Worm (Caenorhabditis elegans) whole organism, young adult: ENCODE results near the gene C32D5.14.
A peak's percentile ranks its signal among the peaks of the same experiment; 100 is the strongest.

ENCODE experiments used
- F22D6.2 ChIP-seq: sonication (generic microtip); optimal IDR thresholded peaks from 2 replicates; lab custom pipeline; 2016; ENCODE audit warnings: mild to moderate bottlenecking, missing genetic modification characterization, missing compliant biosample characterization
- F23B12.7 ChIP-seq: sonication (generic microtip); optimal IDR thresholded peaks from 2 replicates; lab custom pipeline; 2017; ENCODE audit warnings: missing genetic modification characterization, mild to moderate bottlenecking, missing compliant biosample characterization, antibody characterized with exemption, moderate library complexity; ENCODE audit not compliant: insufficient read depth
- F55B11.4 ChIP-seq: sonication (generic microtip); optimal IDR thresholded peaks from 2 replicates; lab custom pipeline; 2016; ENCODE audit warnings: missing compliant biosample characterization, missing genetic modification characterization, borderline replicate concordance; ENCODE audit not compliant: insufficient read depth
- F57A8.1 ChIP-seq: fragments of 200-800 bp; sonication (Bioruptor generic); optimal IDR thresholded peaks from 2 replicates; lab custom pipeline; 2018; ENCODE audit warnings: mild to moderate bottlenecking, missing genetic modification characterization, moderate library complexity, missing compliant biosample characterization
- F57C9.4 ChIP-seq: sonication (generic microtip); optimal IDR thresholded peaks from 2 replicates; lab custom pipeline; 2017; ENCODE audit warnings: mild to moderate bottlenecking, missing genetic modification characterization, missing compliant biosample characterization
- T26A5.8 ChIP-seq: sonication (generic microtip); optimal IDR thresholded peaks from 2 replicates; lab custom pipeline; 2016; ENCODE audit warnings: missing genetic modification characterization, missing compliant biosample characterization
- Y95B8A.8 ChIP-seq: fragments of 200-800 bp; sonication (Bioruptor generic); IDR thresholded peaks from 2 replicates; pipeline ENCODE4 v1.3.6; 2022; ENCODE audit warnings: missing genetic modification reagents, missing genetic modification characterization, missing compliant biosample characterization
- ZK185.1 ChIP-seq: sonication (generic microtip); optimal IDR thresholded peaks from 2 replicates; lab custom pipeline; 2016; ENCODE audit warnings: mild to moderate bottlenecking, missing genetic modification characterization, missing compliant biosample characterization; ENCODE audit not compliant: poor library complexity, severe bottlenecking
- akir-1 ChIP-seq: fragments of 200-800 bp; sonication (Bioruptor generic); optimal IDR thresholded peaks from 2 replicates; lab custom pipeline; 2018; ENCODE audit warnings: mild to moderate bottlenecking, missing genetic modification characterization, moderate library complexity, missing compliant biosample characterization
- ama-1 ChIP-seq, 3 experiments: fragments of 150-350 bp in 1 of 3; sonication (generic microtip) in 2 of 3; optimal IDR thresholded peaks; 2 replicates each; lab custom pipeline; 2014 to 2018; ENCODE audit warnings: missing biosample characterization in 2 of 3, missing genetic modification characterization in 2 of 3, missing genetic modification reagents in 2 of 3
- attf-3 ChIP-seq: fragments of 200-800 bp; sonication (Bioruptor generic); conservative IDR thresholded peaks from 2 replicates; pipeline ENCODE4 v1.3.6; 2022; ENCODE audit warnings: missing genetic modification reagents, missing genetic modification characterization, missing compliant biosample characterization
- ccch-3 ChIP-seq: fragments of 200-800 bp; sonication (Bioruptor generic); optimal IDR thresholded peaks from 2 replicates; lab custom pipeline; 2018; ENCODE audit warnings: mild to moderate bottlenecking, missing genetic modification characterization, missing compliant biosample characterization
- cebp-1 ChIP-seq, 2 experiments: fragments of 200-800 bp in 1 of 2; sonication (Bioruptor generic) in 1 of 2; sonication (generic microtip) in 1 of 2; IDR thresholded peaks in 1 of 2; optimal IDR thresholded peaks in 1 of 2; 2 replicates each; pipeline versions ENCODE4 v1.3.6 to Lab custom; 2017 to 2022; ENCODE audit warnings: missing compliant biosample characterization in 2 of 2, missing genetic modification characterization in 2 of 2, mild to moderate bottlenecking in 1 of 2, missing genetic modification reagents in 1 of 2, moderate library complexity in 1 of 2
- cebp-2 ChIP-seq: fragments of 200-800 bp; sonication (Bioruptor generic); IDR thresholded peaks from 2 replicates; pipeline ENCODE4 v1.3.6; 2022; ENCODE audit warnings: missing genetic modification characterization, missing compliant biosample characterization
- ceh-27 ChIP-seq: fragments of 200-800 bp; sonication (Bioruptor generic); optimal IDR thresholded peaks from 2 replicates; lab custom pipeline; 2018; ENCODE audit warnings: mild to moderate bottlenecking, missing genetic modification characterization, moderate library complexity, missing compliant biosample characterization
- ceh-91 ChIP-seq: fragments of 200-800 bp; sonication (Bioruptor generic); IDR thresholded peaks from 2 replicates; pipeline ENCODE4 v1.3.6; 2022; ENCODE audit warnings: missing genetic modification reagents, missing genetic modification characterization, missing compliant biosample characterization
- chd-7 ChIP-seq: sonication (generic microtip); optimal IDR thresholded peaks from 2 replicates; lab custom pipeline; 2016; ENCODE audit warnings: mild to moderate bottlenecking, missing genetic modification characterization, moderate library complexity, missing compliant biosample characterization
- dox-1 ChIP-seq: fragments of 200-800 bp; sonication (Bioruptor generic); IDR thresholded peaks from 2 replicates; pipeline ENCODE4 v1.3.6; 2022; ENCODE audit warnings: missing genetic modification reagents, missing genetic modification characterization, missing compliant biosample characterization
- dpl-1 ChIP-seq: fragments of 150-350 bp; optimal IDR thresholded peaks from 2 replicates; lab custom pipeline; 2014; ENCODE audit warnings: missing biosample characterization, missing genetic modification reagents, missing genetic modification characterization
- efl-1 ChIP-seq: fragments of 150-350 bp; optimal IDR thresholded peaks from 2 replicates; lab custom pipeline; 2014; ENCODE audit warnings: missing biosample characterization, missing genetic modification reagents, missing genetic modification characterization
- egl-18 ChIP-seq: fragments of 200-800 bp; sonication (Bioruptor generic); IDR thresholded peaks from 2 replicates; pipeline ENCODE4 v1.3.6; 2022; ENCODE audit warnings: missing genetic modification reagents, missing genetic modification characterization, missing compliant biosample characterization
- egl-44 ChIP-seq: fragments of 200-800 bp; sonication (Bioruptor generic); IDR thresholded peaks from 2 replicates; pipeline ENCODE4 v1.3.6; 2022; ENCODE audit warnings: missing genetic modification reagents, missing genetic modification characterization, missing compliant biosample characterization
- egrh-3 ChIP-seq: fragments of 200-800 bp; sonication (Bioruptor generic); IDR thresholded peaks from 2 replicates; pipeline ENCODE4 v1.3.6; 2022; ENCODE audit warnings: missing genetic modification reagents, missing genetic modification characterization, missing compliant biosample characterization
- ekl-4 ChIP-seq: fragments of 200-800 bp; sonication (Bioruptor generic); IDR thresholded peaks from 2 replicates; pipeline ENCODE4 v1.3.6; 2022; ENCODE audit warnings: missing genetic modification reagents, missing genetic modification characterization, missing compliant biosample characterization
- ets-4 ChIP-seq: fragments of 200-800 bp; sonication (Bioruptor generic); optimal IDR thresholded peaks from 2 replicates; lab custom pipeline; 2018; ENCODE audit warnings: mild to moderate bottlenecking, missing genetic modification characterization, missing compliant biosample characterization
- gei-17 ChIP-seq: fragments of 200-800 bp; sonication (Bioruptor generic); optimal IDR thresholded peaks from 2 replicates; lab custom pipeline; 2018; ENCODE audit warnings: mild to moderate bottlenecking, missing genetic modification characterization, missing compliant biosample characterization
- him-1 ChIP-seq: sonication (generic microtip); optimal IDR thresholded peaks from 2 replicates; lab custom pipeline; 2016; ENCODE audit warnings: missing genotype, missing genetic modification reagents, missing genetic modification characterization, missing compliant biosample characterization
- hlh-12 ChIP-seq: sonication (generic microtip); optimal IDR thresholded peaks from 2 replicates; lab custom pipeline; 2016; ENCODE audit warnings: missing genetic modification characterization, missing compliant biosample characterization
- lag-1 ChIP-seq: fragments of 200-800 bp; sonication (Bioruptor generic); IDR thresholded peaks from 2 replicates; pipeline ENCODE4 v1.3.6; 2022; ENCODE audit warnings: missing genetic modification reagents, missing genetic modification characterization, missing compliant biosample characterization
- let-526 ChIP-seq: fragments of 200-800 bp; sonication (Bioruptor generic); IDR thresholded peaks from 2 replicates; pipeline ENCODE4 v1.3.6; 2022; ENCODE audit warnings: missing genetic modification reagents, missing genetic modification characterization, missing compliant biosample characterization
- let-607 ChIP-seq, 2 experiments: fragments of 200-800 bp in 1 of 2; sonication (Bioruptor generic) in 1 of 2; sonication (generic microtip) in 1 of 2; optimal IDR thresholded peaks; 2 replicates each; lab custom pipeline; 2016 to 2018; ENCODE audit warnings: mild to moderate bottlenecking in 2 of 2, missing compliant biosample characterization in 2 of 2, missing genetic modification characterization in 2 of 2, moderate library complexity in 2 of 2, missing genotype in 1 of 2
- lir-1 ChIP-seq: fragments of 200-800 bp; sonication (Bioruptor generic); conservative IDR thresholded peaks from 2 replicates; pipeline ENCODE4 v1.3.6; 2022; ENCODE audit warnings: missing genetic modification reagents, missing genetic modification characterization, missing compliant biosample characterization
- lsl-1 ChIP-seq: fragments of 200-800 bp; sonication (Bioruptor generic); optimal IDR thresholded peaks from 2 replicates; lab custom pipeline; 2018; ENCODE audit warnings: mild to moderate bottlenecking, missing genetic modification characterization, moderate library complexity, missing compliant biosample characterization
- lsy-27 ChIP-seq: sonication (generic microtip); optimal IDR thresholded peaks from 2 replicates; lab custom pipeline; 2017; ENCODE audit warnings: missing genetic modification characterization, mild to moderate bottlenecking, missing compliant biosample characterization, antibody characterized with exemption, missing genotype, borderline replicate concordance; ENCODE audit not compliant: insufficient read depth
- madf-10 ChIP-seq: sonication (generic microtip); optimal IDR thresholded peaks from 2 replicates; lab custom pipeline; 2016; ENCODE audit warnings: mild to moderate bottlenecking, missing genetic modification characterization, missing compliant biosample characterization
- mel-28 ChIP-seq: sonication (generic microtip); optimal IDR thresholded peaks from 2 replicates; lab custom pipeline; 2016; ENCODE audit warnings: borderline replicate concordance, mild to moderate bottlenecking, missing genetic modification characterization, missing compliant biosample characterization
- mes-4 ChIP-seq: sonication (generic microtip); optimal IDR thresholded peaks from 2 replicates; lab custom pipeline; 2016; ENCODE audit warnings: missing genotype, missing genetic modification characterization, missing compliant biosample characterization
- pbrm-1 ChIP-seq: fragments of 200-800 bp; sonication (Bioruptor generic); IDR thresholded peaks from 2 replicates; pipeline ENCODE4 v1.3.6; 2022; ENCODE audit warnings: missing genetic modification reagents, missing genetic modification characterization, missing compliant biosample characterization
- repo-1 ChIP-seq: sonication (generic microtip); optimal IDR thresholded peaks from 2 replicates; lab custom pipeline; 2017; ENCODE audit warnings: mild to moderate bottlenecking, missing genetic modification characterization, missing compliant biosample characterization
- snpc-1.1 ChIP-seq: sonication (generic microtip); optimal IDR thresholded peaks from 2 replicates; lab custom pipeline; 2017; ENCODE audit warnings: missing genetic modification characterization, mild to moderate bottlenecking, missing compliant biosample characterization, antibody characterized with exemption, moderate library complexity, missing genotype, missing genetic modification reagents; ENCODE audit not compliant: insufficient read depth
- snpc-4 ChIP-seq, 5 experiments: fragments of 150-350 bp in 1 of 5; sonication (generic microtip) in 4 of 5; optimal IDR thresholded peaks; 2 replicates each; lab custom pipeline; 2014 to 2018; ENCODE audit warnings: missing genetic modification characterization in 5 of 5, missing biosample characterization in 3 of 5, antibody characterized with exemption in 2 of 5, mild to moderate bottlenecking in 2 of 5, missing compliant biosample characterization in 2 of 5, missing genotype in 2 of 5, moderate library complexity in 2 of 5, missing genetic modification reagents in 1 of 5
- somi-1 ChIP-seq: fragments of 200-800 bp; sonication (Bioruptor generic); optimal IDR thresholded peaks from 2 replicates; lab custom pipeline; 2018; ENCODE audit warnings: mild to moderate bottlenecking, missing genetic modification characterization, missing compliant biosample characterization
- unc-62 ChIP-seq: fragments of 150-350 bp; optimal IDR thresholded peaks from 2 replicates; lab custom pipeline; 2014; ENCODE audit warnings: missing biosample characterization, missing genetic modification reagents, missing genetic modification characterization
- ztf-26 ChIP-seq: sonication (generic microtip); optimal IDR thresholded peaks from 2 replicates; lab custom pipeline; 2017; ENCODE audit warnings: missing genetic modification characterization, missing compliant biosample characterization
- ztf-6 ChIP-seq: fragments of 200-800 bp; sonication (Bioruptor generic); IDR thresholded peaks from 2 replicates; pipeline ENCODE4 v1.3.6; 2022; ENCODE audit warnings: missing genetic modification reagents, missing genetic modification characterization, missing compliant biosample characterization

Gene C32D5.14

DNA sequence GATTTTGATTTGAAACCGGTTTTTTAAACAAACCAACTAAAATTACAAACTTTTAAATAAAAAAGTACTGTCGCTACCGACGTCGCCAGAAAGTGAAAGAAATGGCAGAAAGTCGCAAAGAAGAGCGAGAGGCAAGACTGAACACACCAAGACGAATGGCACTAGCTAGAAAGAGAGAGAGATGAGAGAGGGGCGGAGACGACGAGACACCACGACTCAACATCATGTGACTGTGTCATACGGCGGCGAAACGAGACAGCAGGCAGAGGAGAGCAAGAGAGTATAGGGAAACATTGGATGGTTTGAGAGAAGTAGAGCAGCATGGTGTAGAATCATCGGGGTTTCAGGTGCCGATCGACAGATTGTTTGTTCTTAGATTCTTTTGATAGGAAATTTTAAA is 13.1 kb downstream of the C32D5.14 start (continued):
- TF ChIP-seq ztf-6 (GFP tag; lab: Robert Waterston, UW), result no peak
- no peak for TF ChIP-seq T26A5.8 (tag; lab: Kevin White, UChicago)
- peak; percentile 69; the same call in 1 of the 2 replicates for TF ChIP-seq lir-1 (GFP tag; lab: Robert Waterston, UW)
- TF ChIP-seq gei-17 (GFP tag; lab: Kevin White, UChicago), result peak; percentile 56
- TF ChIP-seq egl-44 (GFP tag; lab: Robert Waterston, UW), result peak; percentile 81
- no peak for TF ChIP-seq attf-3
- TF ChIP-seq lsy-27 (tag; lab: Kevin White, UChicago), result no peak
- peak; percentile 87 for TF ChIP-seq ceh-27
- TF ChIP-seq unc-62 (GFP tag; lab: Kevin White, UChicago), result peak; percentile 88
- TF ChIP-seq efl-1 (GFP tag; lab: Kevin White, UChicago), result no peak
- peak; percentile 82 for TF ChIP-seq madf-10 (tag; lab: Kevin White, UChicago)
- no peak for TF ChIP-seq F57C9.4 (tag; lab: Kevin White, UChicago)
- no peak for TF ChIP-seq F57A8.1 (GFP tag; lab: Kevin White, UChicago)
- peak; percentile 42; the same call in 1 of the 2 replicates for TF ChIP-seq egl-18
- TF ChIP-seq lag-1 (GFP tag; lab: Robert Waterston, UW), result no peak
- TF ChIP-seq snpc-4 (GFP tag; optimal IDR thresholded peaks at IDR 0.05; lab: Kevin White, UChicago), result no peak
- peak in 3 of 4 experiments; percentile 4 to 56 (median 53) for TF ChIP-seq snpc-4 (tag; optimal IDR thresholded peaks at IDR 0.05; lab: Kevin White, UChicago)
- TF ChIP-seq hlh-12 (tag; lab: Kevin White, UChicago), result no peak
- TF ChIP-seq mel-28 (tag; lab: Kevin White, UChicago), result no peak
- peak; percentile 52 for TF ChIP-seq F22D6.2 (tag; lab: Kevin White, UChicago)
- 0 out of 2 replicates have a peak, but pooled peaks have one; percentile 11 for TF ChIP-seq Y95B8A.8 (GFP tag; lab: Robert Waterston, UW)
- TF ChIP-seq ceh-91 (GFP tag; lab: Robert Waterston, UW), result peak; percentile 13; the same call in 1 of the 2 replicates
- TF ChIP-seq lsl-1, result no peak
- no peak for TF ChIP-seq dpl-1 (GFP tag; lab: Kevin White, UChicago)
- peak; percentile 64 for TF ChIP-seq chd-7 (tag; lab: Kevin White, UChicago)
- peak; percentile 67 for TF ChIP-seq ztf-26 (tag; lab: Kevin White, UChicago)
- peak; percentile 83 for TF ChIP-seq ZK185.1
- TF ChIP-seq mes-4 (tag; lab: Kevin White, UChicago), result no peak
- peak; percentile 90 for TF ChIP-seq ekl-4 (GFP tag; lab: Robert Waterston, UW)
- TF ChIP-seq F23B12.7 (tag; lab: Kevin White, UChicago), result peak; percentile 42
- TF ChIP-seq let-607 (tag; optimal IDR thresholded peaks at IDR 0.05; lab: Kevin White, UChicago), result peak in 1 of 2 experiments; percentile 71
- TF ChIP-seq ama-1 (optimal IDR thresholded peaks at IDR 0.05; lab: Kevin White, UChicago), result peak; percentile 96
- no peak for TF ChIP-seq ama-1 (GFP tag; optimal IDR thresholded peaks at IDR 0.05; lab: Kevin White, UChicago)
- TF ChIP-seq cebp-2 (GFP tag; lab: Robert Waterston, UW), result no peak
- no peak for TF ChIP-seq him-1 (tag; lab: Kevin White, UChicago)
- TF ChIP-seq pbrm-1 (GFP tag; lab: Robert Waterston, UW), result peak; percentile 72
- no peak for TF ChIP-seq ccch-3 (GFP tag; lab: Kevin White, UChicago)
- peak; percentile 48 for TF ChIP-seq ets-4 (GFP tag; lab: Kevin White, UChicago)
- TF ChIP-seq somi-1 (GFP tag; lab: Kevin White, UChicago), result peak; percentile 64
- peak; percentile 65 for TF ChIP-seq cebp-1 (GFP tag; IDR thresholded peaks at IDR 0.05; lab: Robert Waterston, UW)
- peak; percentile 87 for TF ChIP-seq cebp-1 (tag; optimal IDR thresholded peaks at IDR 0.05; lab: Kevin White, UChicago)
- TF ChIP-seq repo-1 (tag; lab: Kevin White, UChicago), result peak; percentile 52
- TF ChIP-seq akir-1, result no peak
- no peak for TF ChIP-seq F55B11.4 (tag; lab: Kevin White, UChicago)
- TF ChIP-seq let-526 (GFP tag; lab: Robert Waterston, UW), result peak; percentile 75; the same call in 1 of the 2 replicates
- peak; percentile 16 for TF ChIP-seq snpc-1.1 (tag; lab: Kevin White, UChicago)
- peak; percentile 53; the same call in 1 of the 2 replicates for TF ChIP-seq egrh-3
- peak; percentile 54; the same call in 1 of the 2 replicates for TF ChIP-seq dox-1 (GFP tag; lab: Robert Waterston, UW)
